Worm (Caenorhabditis elegans) whole organism, L4 larva: ENCODE measurements around the gene cyn-13.

Experiments used
- F37D6.2 ChIP-seq: sonication (generic microtip); optimal IDR thresholded peaks from 2 replicates; lab custom pipeline; 2016; ENCODE audit warnings: mild to moderate bottlenecking, missing genetic modification characterization, missing compliant biosample characterization
- ceh-82 ChIP-seq: sonication (generic microtip); optimal IDR thresholded peaks from 2 replicates; lab custom pipeline; 2017; ENCODE audit warnings: missing biosample characterization, missing genetic modification characterization
- dmd-8 ChIP-seq: fragments of 200-800 bp; sonication (Bioruptor generic); IDR thresholded peaks from 2 replicates; pipeline ENCODE4 v1.3.6; 2022; ENCODE audit warnings: missing genetic modification characterization, missing compliant biosample characterization
- madf-9 ChIP-seq: fragments of 200-800 bp; sonication (Bioruptor generic); conservative IDR thresholded peaks from 2 replicates; pipeline ENCODE4 v1.3.6; 2022; ENCODE audit warnings: missing genetic modification reagents, missing genetic modification characterization, missing compliant biosample characterization
- mxl-2 ChIP-seq: fragments of 200-800 bp; sonication (Bioruptor generic); conservative IDR thresholded peaks from 2 replicates; pipeline ENCODE4 v1.3.6; 2022; ENCODE audit warnings: missing genetic modification reagents, missing genetic modification characterization, missing compliant biosample characterization
- nhr-28 ChIP-seq: fragments of 150-350 bp; optimal IDR thresholded peaks from 2 replicates; lab custom pipeline; 2014; ENCODE audit warnings: missing biosample characterization, missing genetic modification characterization
- nhr-6 ChIP-seq: fragments of 150-350 bp; optimal IDR thresholded peaks from 2 replicates; lab custom pipeline; 2014; ENCODE audit warnings: missing biosample characterization, missing genetic modification characterization

DNA sequence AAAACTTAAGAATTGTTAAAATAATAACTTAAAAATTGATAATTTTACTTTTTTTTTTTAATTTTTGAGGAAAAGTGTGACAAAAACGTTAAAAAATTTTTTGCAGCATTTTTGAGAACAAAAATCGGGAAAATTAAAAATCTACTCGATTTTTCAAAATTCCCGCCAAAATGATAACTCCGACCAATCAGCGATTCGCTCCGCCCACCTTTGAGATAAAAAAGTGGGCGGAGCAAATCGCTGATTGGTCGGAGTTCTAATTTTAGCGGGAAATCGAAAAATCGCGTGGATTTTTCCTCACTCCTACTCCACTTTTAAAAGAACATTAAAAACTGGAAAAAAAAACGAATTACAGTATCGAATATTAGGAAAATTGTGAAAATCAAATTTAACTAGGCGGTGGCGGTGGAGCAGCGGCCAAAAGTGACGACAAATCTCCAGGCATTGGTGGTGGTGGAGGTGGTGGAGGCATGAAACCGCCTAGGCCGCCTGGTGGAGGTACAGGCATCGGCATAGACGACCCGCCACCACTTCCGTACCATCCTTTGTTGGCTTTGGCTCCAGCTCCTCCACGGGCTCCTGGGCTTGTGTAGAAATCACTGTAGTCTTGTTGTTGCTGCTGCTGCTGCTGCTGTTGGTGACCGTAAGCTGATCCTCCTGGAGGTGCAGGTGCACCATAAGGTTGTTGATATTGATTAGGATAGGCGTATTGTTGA lies 12.1 kb downstream of the cyn-13 start:
- TF ChIP-seq mxl-2 (GFP tag; lab: Robert Waterston, UW) (no peak), F37D6.2 (no peak), nhr-28 (tag; lab: Kevin White, UChicago) (no peak), ceh-82 (tag; lab: Kevin White, UChicago) (no peak), dmd-8 (no peak), nhr-6 (no peak), madf-9 (no peak)
